Fruit fly (Drosophila melanogaster) whole organism: ENCODE measurements around the gene Nha1.

ENCODE experiments used
- Dll ChIP-seq: fragments of >200 bp; optimal IDR thresholded peaks from 2 replicates; lab custom pipeline; 2017
- pan ChIP-seq: fragments of >200 bp; optimal IDR thresholded peaks from 2 replicates; lab custom pipeline; 2017
- psq ChIP-seq: fragments of >200 bp; optimal IDR thresholded peaks from 2 replicates; lab custom pipeline; 2017
- usp ChIP-seq: fragments of >200 bp; optimal IDR thresholded peaks from 2 replicates; lab custom pipeline; 2017; ENCODE audit warnings: missing biosample characterization, missing genetic modification characterization, mixed read lengths

dm6 chr2L:6868178-6868867 lies 1.9 kb downstream of the Nha1 start:
- TF ChIP-seq pan (lab: Kevin White, UChicago) (no peak), Dll (lab: Kevin White, UChicago) (no peak), psq (lab: Kevin White, UChicago) (no peak), usp (GFP tag; lab: Kevin White, UChicago) (no peak)
